Worm (Caenorhabditis elegans) whole organism, early embryonic: Measurements from ENCODE around the gene C10E2.5.

Experiments
- B0310.2 ChIP-seq: sonication (generic microtip); optimal IDR thresholded peaks from 2 replicates; lab custom pipeline; 2016; ENCODE audit warnings: mild to moderate bottlenecking, missing genetic modification characterization, missing compliant biosample characterization
- F13C5.2 ChIP-seq: sonication (generic microtip); optimal IDR thresholded peaks from 2 replicates; lab custom pipeline; 2017; ENCODE audit warnings: mild to moderate bottlenecking, missing genetic modification characterization, inconsistent platforms, missing compliant biosample characterization
- aly-1 ChIP-seq: sonication (generic microtip); optimal IDR thresholded peaks from 2 replicates; lab custom pipeline; 2016; ENCODE audit warnings: missing genetic modification characterization, missing compliant biosample characterization
- ama-1 ChIP-seq: fragments of 150-350 bp; optimal IDR thresholded peaks from 2 replicates; lab custom pipeline; 2014
- ceh-13 ChIP-seq: fragments of 200-800 bp; sonication (Bioruptor generic); optimal IDR thresholded peaks from 2 replicates; lab custom pipeline; 2018; ENCODE audit warnings: mild to moderate bottlenecking, missing genetic modification characterization, missing compliant biosample characterization
- ceh-36 ChIP-seq: sonication (generic microtip); optimal IDR thresholded peaks from 2 replicates; lab custom pipeline; 2016; ENCODE audit warnings: missing genetic modification characterization, inconsistent platforms, missing compliant biosample characterization
- ets-7 ChIP-seq: sonication (generic microtip); optimal IDR thresholded peaks from 2 replicates; lab custom pipeline; 2016; ENCODE audit warnings: missing genotype, missing genetic modification characterization, missing compliant biosample characterization
- flt-1 ChIP-seq: fragments of 200-800 bp; sonication (Bioruptor generic); IDR thresholded peaks from 2 replicates; pipeline ENCODE4 v1.3.6; 2022; ENCODE audit warnings: missing genetic modification characterization, missing compliant biosample characterization
- hmbx-1 ChIP-seq: sonication (generic microtip); optimal IDR thresholded peaks from 2 replicates; lab custom pipeline; 2016; ENCODE audit warnings: mild to moderate bottlenecking, missing genetic modification characterization, missing compliant biosample characterization
- hmg-4 ChIP-seq: fragments of 200-800 bp; sonication (Bioruptor generic); optimal IDR thresholded peaks from 2 replicates; lab custom pipeline; 2018; ENCODE audit warnings: mild to moderate bottlenecking, missing genetic modification characterization, missing compliant biosample characterization
- hnd-1 ChIP-seq: sonication (generic microtip); optimal IDR thresholded peaks from 2 replicates; lab custom pipeline; 2016; ENCODE audit warnings: missing genetic modification characterization, missing compliant biosample characterization
- pes-1 ChIP-seq: fragments of 200-800 bp; sonication (Bioruptor generic); IDR thresholded peaks from 2 replicates; pipeline ENCODE4 v1.3.6; 2022; ENCODE audit warnings: missing genetic modification reagents, missing genetic modification characterization, missing compliant biosample characterization
- scrt-1 ChIP-seq: fragments of 200-800 bp; sonication (Bioruptor generic); IDR thresholded peaks from 2 replicates; pipeline ENCODE4 v1.3.6; 2022; ENCODE audit warnings: missing genetic modification characterization, missing compliant biosample characterization
- sea-1 ChIP-seq: fragments of 200-800 bp; sonication (Bioruptor generic); conservative IDR thresholded peaks from 2 replicates; pipeline ENCODE4 v1.3.6; 2022; ENCODE audit warnings: missing genetic modification characterization, missing compliant biosample characterization
- tbx-11 ChIP-seq: fragments of 200-800 bp; sonication (Bioruptor generic); IDR thresholded peaks from 2 replicates; pipeline ENCODE4 v1.3.6; 2022; ENCODE audit warnings: missing genetic modification characterization, missing compliant biosample characterization
- tbx-37 ChIP-seq: fragments of 200-800 bp; sonication (Bioruptor generic); conservative IDR thresholded peaks from 2 replicates; pipeline ENCODE4 v1.3.6; 2022; ENCODE audit warnings: missing genetic modification reagents, missing genetic modification characterization, missing compliant biosample characterization
- tra-4 ChIP-seq: sonication (generic microtip); optimal IDR thresholded peaks from 2 replicates; lab custom pipeline; 2017; ENCODE audit warnings: missing genetic modification characterization, missing compliant biosample characterization

The C10E2.5 gene

ce11 chrX:16721930-16722329, 32.4 kb downstream of the C10E2.5 start:
- no peak for TF ChIP-seq scrt-1 (GFP tag; lab: Robert Waterston, UW)
- TF ChIP-seq ama-1 (lab: Kevin White, UChicago), result no peak
- TF ChIP-seq pes-1 (GFP tag; lab: Robert Waterston, UW), result no peak
- TF ChIP-seq flt-1 (GFP tag; lab: Robert Waterston, UW), result no peak

- no peak for TF ChIP-seq tra-4
- TF ChIP-seq tbx-11 (GFP tag; lab: Robert Waterston, UW), result no peak
- no peak for TF ChIP-seq B0310.2 (tag; lab: Kevin White, UChicago)
- TF ChIP-seq flt-1 (GFP tag; lab: Robert Waterston, UW), result no peak
- no peak for TF ChIP-seq tbx-37 (GFP tag; lab: Robert Waterston, UW)
- TF ChIP-seq pes-1 (GFP tag; lab: Robert Waterston, UW), result no peak
- TF ChIP-seq hmg-4 (GFP tag; lab: Kevin White, UChicago), result no peak
- no peak for TF ChIP-seq ceh-36 (tag; lab: Kevin White, UChicago)
- TF ChIP-seq aly-1 (tag; lab: Kevin White, UChicago), result no peak
Measured at ce11 chrX:16715938-16716337, 38.4 kb downstream of the C10E2.5 start.

- TF ChIP-seq hnd-1 (tag; lab: Kevin White, UChicago) (no peak), hmbx-1 (tag; lab: Kevin White, UChicago) (no peak), flt-1 (GFP tag; lab: Robert Waterston, UW) (no peak), ama-1 (lab: Kevin White, UChicago) (no peak), hmg-4 (GFP tag; lab: Kevin White, UChicago) (no peak), ets-7 (no peak), pes-1 (GFP tag; lab: Robert Waterston, UW) (no peak), F13C5.2 (tag; lab: Kevin White, UChicago) (no peak)
Measured at ce11 chrX:16711381-16711780, 43.0 kb downstream of the C10E2.5 start, which contains the start of gene lgc-53. Gene lgc-53, plus strand, starts transcription at chrX:16711681.

ce11 chrX:16705607-16706006, 48.8 kb downstream of the C10E2.5 start:
- TF ChIP-seq flt-1 (GFP tag; lab: Robert Waterston, UW) (no peak), hmg-4 (GFP tag; lab: Kevin White, UChicago) (no peak)

- TF ChIP-seq ceh-36 (tag; lab: Kevin White, UChicago), result no peak
- TF ChIP-seq hnd-1 (tag; lab: Kevin White, UChicago), result no peak
- no peak for TF ChIP-seq sea-1 (GFP tag; lab: Robert Waterston, UW)
- no peak for TF ChIP-seq ceh-13 (GFP tag; lab: Kevin White, UChicago)
- TF ChIP-seq flt-1 (GFP tag; lab: Robert Waterston, UW), result no peak
- no peak for TF ChIP-seq pes-1 (GFP tag; lab: Robert Waterston, UW)
Measured at ce11 chrX:16704086-16704485, 50.3 kb downstream of the C10E2.5 start.

- TF ChIP-seq hmbx-1 (tag; lab: Kevin White, UChicago) (no peak), ama-1 (lab: Kevin White, UChicago) (no peak), scrt-1 (GFP tag; lab: Robert Waterston, UW) (no peak), sea-1 (GFP tag; lab: Robert Waterston, UW) (no peak), pes-1 (GFP tag; lab: Robert Waterston, UW) (no peak), ceh-36 (tag; lab: Kevin White, UChicago) (no peak), hnd-1 (tag; lab: Kevin White, UChicago) (no peak), ceh-13 (GFP tag; lab: Kevin White, UChicago) (no peak), F13C5.2 (tag; lab: Kevin White, UChicago) (no peak), ets-7 (no peak), tbx-11 (GFP tag; lab: Robert Waterston, UW) (no peak), tra-4 (no peak), B0310.2 (tag; lab: Kevin White, UChicago) (no peak), tbx-37 (GFP tag; lab: Robert Waterston, UW) (no peak)
Measured at ce11 chrX:16702232-16702631, 52.1 kb downstream of the C10E2.5 start, which contains the start of gene F22H10.1. Gene F22H10.1, plus strand, starts transcription at chrX:16702442.
